Fruit fly (Drosophila melanogaster) whole organism, pupa: ENCODE data around the gene CG5892.
A peak's percentile ranks its signal among the peaks of the same experiment; 100 is the strongest.

ENCODE experiments used
- CG12605 ChIP-seq: fragments of 200-800 bp; sonication (Bioruptor generic); IDR thresholded peaks from 2 replicates; pipeline ENCODE4 v1.3.6; 2022; ENCODE audit warnings: missing biosample characterization, missing genetic modification characterization
- CG13204 ChIP-seq: fragments of 200-800 bp; sonication (Bioruptor generic); optimal IDR thresholded peaks from 2 replicates; lab custom pipeline; 2018; ENCODE audit warnings: missing biosample characterization, mild to moderate bottlenecking, missing genetic modification characterization, moderate library complexity
- CG14655 ChIP-seq: fragments of 200-800 bp; sonication (Bioruptor generic); optimal IDR thresholded peaks from 3 replicates; lab custom pipeline; 2017; ENCODE audit warnings: mild to moderate bottlenecking, missing biosample characterization, missing genetic modification reagents, missing genetic modification characterization
- CG32121 ChIP-seq: fragments of 200-800 bp; sonication (Bioruptor generic); IDR thresholded peaks from 2 replicates; pipeline ENCODE4 v1.3.6; 2022; ENCODE audit warnings: missing biosample characterization, missing genetic modification characterization
- CG34367 ChIP-seq: fragments of 200-800 bp; sonication (Bioruptor generic); optimal IDR thresholded peaks from 2 replicates; lab custom pipeline; 2018; ENCODE audit warnings: missing biosample characterization, mild to moderate bottlenecking, missing genetic modification characterization
- CG4496 ChIP-seq: fragments of 200-800 bp; sonication (Bioruptor generic); IDR thresholded peaks from 3 replicates; pipeline ENCODE4 v1.3.6; 2022; ENCODE audit warnings: missing biosample characterization, missing genetic modification characterization
- CG8301 ChIP-seq: fragments of 200-800 bp; sonication (Bioruptor generic); optimal IDR thresholded peaks from 2 replicates; lab custom pipeline; 2018; ENCODE audit warnings: missing biosample characterization, mild to moderate bottlenecking, missing genetic modification characterization
- D1 ChIP-seq: fragments of 200-800 bp; sonication (Bioruptor generic); optimal IDR thresholded peaks from 2 replicates; lab custom pipeline; 2018; ENCODE audit warnings: missing biosample characterization, mild to moderate bottlenecking, missing genetic modification characterization, moderate library complexity
- EcR ChIP-seq: fragments of 200-800 bp; sonication (Bioruptor generic); optimal IDR thresholded peaks from 3 replicates; lab custom pipeline; 2019; ENCODE audit warnings: missing biosample characterization, missing genetic modification characterization, mild to moderate bottlenecking, moderate library complexity, missing genetic modification reagents
- Ets98B ChIP-seq: fragments of 200-800 bp; sonication (Bioruptor generic); IDR thresholded peaks from 2 replicates; pipeline ENCODE4 v1.3.6; 2022; ENCODE audit warnings: missing biosample characterization, missing genetic modification characterization
- fd96Ca ChIP-seq: fragments of 200-800 bp; sonication (Bioruptor generic); IDR thresholded peaks from 3 replicates; pipeline ENCODE4 v1.3.6; 2022; ENCODE audit warnings: missing biosample characterization, missing genetic modification characterization
- gl ChIP-seq: fragments of 200-800 bp; sonication (Bioruptor generic); optimal IDR thresholded peaks from 2 replicates; lab custom pipeline; 2018; ENCODE audit warnings: missing biosample characterization, mild to moderate bottlenecking, missing genetic modification characterization
- rn ChIP-seq: fragments of 200-800 bp; sonication (Bioruptor generic); IDR thresholded peaks from 2 replicates; pipeline ENCODE4 v1.3.6; 2022; ENCODE audit warnings: missing biosample characterization, missing genetic modification characterization

dm6 chr3R:21269923-21270322 lies 27.5 kb downstream of the CG5892 start, which contains the start of the genes AP-2sigma and Idi:
- TF ChIP-seq CG4496 (GFP tag; lab: Robert Waterston, UW) (peak; percentile 52; the same call in 2 of the 3 replicates), CG12605 (GFP tag; lab: Robert Waterston, UW) (0 out of 2 replicates have a peak, but pooled peaks have one; percentile 23), D1 (tag; lab: Kevin White, UChicago) (no peak), fd96Ca (GFP tag; lab: Robert Waterston, UW) (peak; percentile 51; the same call in 1 of the 3 replicates), CG34367 (tag; lab: Kevin White, UChicago) (no peak), EcR (GFP tag; lab: Kevin White, UChicago) (peak; percentile 12), CG14655 (no peak), CG8301 (no peak), gl (tag; lab: Kevin White, UChicago) (no peak), rn (GFP tag; lab: Robert Waterston, UW) (no peak), Ets98B (GFP tag; lab: Robert Waterston, UW) (no peak), CG13204 (GFP tag; lab: Kevin White, UChicago) (no peak), CG32121 (no peak)
